Worm (Caenorhabditis elegans) whole organism, young adult: ENCODE measurements around the gene Y116A8C.9.

Experiments
- F55B11.4 ChIP-seq: sonication (generic microtip); optimal IDR thresholded peaks from 2 replicates; lab custom pipeline; 2016; ENCODE audit warnings: missing compliant biosample characterization, missing genetic modification characterization, borderline replicate concordance; ENCODE audit not compliant: insufficient read depth
- rpc-1 ChIP-seq, 2 experiments: fragments of 150-350 bp in 1 of 2; sonication (generic microtip) in 1 of 2; optimal IDR thresholded peaks; 2 replicates each; lab custom pipeline; 2014 to 2018; ENCODE audit warnings: missing biosample characterization in 1 of 2, missing genetic modification characterization in 1 of 2, missing genetic modification reagents in 1 of 2, missing genotype in 1 of 2
- unc-130 ChIP-seq: sonication (generic microtip); optimal IDR thresholded peaks from 2 replicates; lab custom pipeline; 2016; ENCODE audit warnings: missing genetic modification reagents, missing genetic modification characterization, missing compliant biosample characterization

DNA sequence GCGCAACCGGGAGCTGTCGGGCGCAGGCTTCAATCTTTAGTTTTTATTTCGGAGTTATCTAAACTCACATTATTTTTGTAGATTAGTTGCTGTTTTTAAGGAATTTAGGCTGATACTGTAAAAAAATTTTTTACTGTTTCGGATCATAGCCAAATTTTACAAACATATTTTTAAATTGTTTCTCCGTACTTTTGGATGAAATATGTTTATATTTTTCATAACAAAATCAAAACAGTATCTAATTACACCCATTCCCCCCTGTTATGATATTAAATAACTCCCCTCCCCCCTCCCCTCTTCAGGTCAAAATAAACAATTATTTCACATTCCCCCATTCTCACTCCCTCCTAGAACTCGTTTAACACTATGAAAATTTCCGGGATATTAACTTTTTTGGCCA is 30.8 kb downstream of the Y116A8C.9 start, which contains the start of gene Y116A8C.3:
- TF ChIP-seq F55B11.4 (tag; lab: Kevin White, UChicago) (no peak), rpc-1 (optimal IDR thresholded peaks at IDR 0.05; lab: Kevin White, UChicago) (no peak), rpc-1 (tag; optimal IDR thresholded peaks at IDR 0.05; lab: Kevin White, UChicago) (no peak), unc-130 (GFP tag; lab: Kevin White, UChicago) (no peak)
